Worm (Caenorhabditis elegans): ENCODE results near the gene mrps-18.C.

mrps-18.C gene

ce11 chrII:6752027-6752426, 16.0 kb downstream of the mrps-18.C start, which contains the start of gene F41G3.19:
Gene F41G3.19, minus strand, starts transcription at chrII:6752127.
- TF ChIP-seq hnd-1 (tag; optimal IDR thresholded peaks at IDR 0.05) (no peak), tbx-11 (GFP tag; IDR thresholded peaks at IDR 0.05) (no peak), tbx-37 (GFP tag; conservative IDR thresholded peaks at IDR 0.05) (no peak), ceh-36 (tag; optimal IDR thresholded peaks at IDR 0.05) (no peak), aly-1 (tag; optimal IDR thresholded peaks at IDR 0.05) (no peak), scrt-1 (GFP tag; IDR thresholded peaks at IDR 0.05) (no peak)

- TF ChIP-seq ama-1 (optimal IDR thresholded peaks at IDR 0.05) (no peak), aly-1 (tag; optimal IDR thresholded peaks at IDR 0.05) (no peak), hnd-1 (tag; optimal IDR thresholded peaks at IDR 0.05) (no peak), ceh-13 (GFP tag; optimal IDR thresholded peaks at IDR 0.05) (no peak), hmbx-1 (tag; optimal IDR thresholded peaks at IDR 0.05) (no peak), ets-7 (tag; optimal IDR thresholded peaks at IDR 0.05) (no peak), hmg-4 (GFP tag; optimal IDR thresholded peaks at IDR 0.05) (no peak), tra-4 (tag; optimal IDR thresholded peaks at IDR 0.05) (no peak)
These were observed 16.8 kb downstream of the mrps-18.C start, which contains the start of gene F41G3.21 for ce11 chrII:6752850-6753249. Gene F41G3.21, minus strand, starts transcription at chrII:6752950.

ce11 chrII:6754671-6755224, 18.7 kb downstream of the mrps-18.C start, which contains the start of the genes srx-95 and fis-1:
Gene srx-95, minus strand, starts transcription at chrII:6754771.
Gene fis-1, plus strand, starts transcription at chrII:6755174.
- TF ChIP-seq sea-1 (GFP tag; conservative IDR thresholded peaks at IDR 0.05), result no peak
- no peak for TF ChIP-seq hnd-1 (tag; optimal IDR thresholded peaks at IDR 0.05)
- no peak for TF ChIP-seq ceh-13 (GFP tag; optimal IDR thresholded peaks at IDR 0.05)
- no peak for TF ChIP-seq tra-4 (tag; optimal IDR thresholded peaks at IDR 0.05)
- no peak for TF ChIP-seq hmbx-1 (tag; optimal IDR thresholded peaks at IDR 0.05)
- no peak for TF ChIP-seq tbx-11 (GFP tag; IDR thresholded peaks at IDR 0.05)
- no peak for TF ChIP-seq hmg-4 (GFP tag; optimal IDR thresholded peaks at IDR 0.05)
- no peak for TF ChIP-seq aly-1 (tag; optimal IDR thresholded peaks at IDR 0.05)
- TF ChIP-seq F13C5.2 (tag; optimal IDR thresholded peaks at IDR 0.05), result no peak
- no peak for TF ChIP-seq ceh-36 (tag; optimal IDR thresholded peaks at IDR 0.05)
- TF ChIP-seq tbx-37 (GFP tag; conservative IDR thresholded peaks at IDR 0.05), result no peak
- TF ChIP-seq scrt-1 (GFP tag; IDR thresholded peaks at IDR 0.05), result no peak
- no peak for TF ChIP-seq B0310.2 (tag; optimal IDR thresholded peaks at IDR 0.05)
- TF ChIP-seq flt-1 (GFP tag; IDR thresholded peaks at IDR 0.05), result no peak
- TF ChIP-seq pes-1 (GFP tag; IDR thresholded peaks at IDR 0.05), result no peak
- no peak for TF ChIP-seq ama-1 (optimal IDR thresholded peaks at IDR 0.05)
- TF ChIP-seq ets-7 (tag; optimal IDR thresholded peaks at IDR 0.05), result no peak

- TF ChIP-seq ceh-36 (tag; optimal IDR thresholded peaks at IDR 0.05), result no peak
- no peak for TF ChIP-seq aly-1 (tag; optimal IDR thresholded peaks at IDR 0.05)
- no peak for TF ChIP-seq hnd-1 (tag; optimal IDR thresholded peaks at IDR 0.05)
- no peak for TF ChIP-seq tra-4 (tag; optimal IDR thresholded peaks at IDR 0.05)
- TF ChIP-seq ets-7 (tag; optimal IDR thresholded peaks at IDR 0.05), result no peak
- no peak for TF ChIP-seq hmg-4 (GFP tag; optimal IDR thresholded peaks at IDR 0.05)
- TF ChIP-seq sea-1 (GFP tag; conservative IDR thresholded peaks at IDR 0.05), result no peak
- TF ChIP-seq hmbx-1 (tag; optimal IDR thresholded peaks at IDR 0.05), result no peak
These were observed 20.2 kb downstream of the mrps-18.C start, which contains the start of gene F41G3.3 for ce11 chrII:6756232-6756631. Gene F41G3.3, plus strand, starts transcription at chrII:6756532.

DNA sequence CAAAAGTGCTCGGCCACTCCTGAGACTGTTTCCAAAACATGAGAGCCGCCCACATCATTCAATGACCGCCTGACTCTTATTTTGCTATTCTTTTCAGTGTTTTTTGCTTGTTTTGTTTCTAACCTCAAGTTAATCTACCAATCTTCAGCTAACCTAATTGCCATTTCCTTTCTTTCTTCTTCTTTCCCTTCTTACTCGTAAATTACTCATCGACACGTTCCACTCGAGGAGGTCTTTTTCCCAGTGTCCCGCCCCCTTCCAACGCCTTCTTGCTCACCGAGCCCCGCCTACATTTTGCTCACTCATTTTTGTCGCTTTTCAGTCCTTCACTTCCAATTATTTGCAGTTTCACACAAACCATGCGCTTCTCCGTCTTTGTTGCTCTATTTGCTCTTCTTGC, 28.7 kb downstream of the mrps-18.C start, which contains the start of gene nlp-50:
Gene nlp-50, plus strand, starts transcription at position 301 of the 400 bp plus-strand sequence.
- TF ChIP-seq hnd-1 (tag; optimal IDR thresholded peaks at IDR 0.05), result no peak
- TF ChIP-seq tbx-37 (GFP tag; conservative IDR thresholded peaks at IDR 0.05), result no peak
- no peak for TF ChIP-seq tbx-11 (GFP tag; IDR thresholded peaks at IDR 0.05)
- TF ChIP-seq ceh-36 (tag; optimal IDR thresholded peaks at IDR 0.05), result no peak
- no peak for TF ChIP-seq flt-1 (GFP tag; IDR thresholded peaks at IDR 0.05)
- no peak for TF ChIP-seq scrt-1 (GFP tag; IDR thresholded peaks at IDR 0.05)
- TF ChIP-seq ama-1 (optimal IDR thresholded peaks at IDR 0.05), result no peak
- no peak for TF ChIP-seq hmbx-1 (tag; optimal IDR thresholded peaks at IDR 0.05)
- no peak for TF ChIP-seq pes-1 (GFP tag; IDR thresholded peaks at IDR 0.05)
- TF ChIP-seq F13C5.2 (tag; optimal IDR thresholded peaks at IDR 0.05), result no peak
- TF ChIP-seq tra-4 (tag; optimal IDR thresholded peaks at IDR 0.05), result no peak

DNA sequence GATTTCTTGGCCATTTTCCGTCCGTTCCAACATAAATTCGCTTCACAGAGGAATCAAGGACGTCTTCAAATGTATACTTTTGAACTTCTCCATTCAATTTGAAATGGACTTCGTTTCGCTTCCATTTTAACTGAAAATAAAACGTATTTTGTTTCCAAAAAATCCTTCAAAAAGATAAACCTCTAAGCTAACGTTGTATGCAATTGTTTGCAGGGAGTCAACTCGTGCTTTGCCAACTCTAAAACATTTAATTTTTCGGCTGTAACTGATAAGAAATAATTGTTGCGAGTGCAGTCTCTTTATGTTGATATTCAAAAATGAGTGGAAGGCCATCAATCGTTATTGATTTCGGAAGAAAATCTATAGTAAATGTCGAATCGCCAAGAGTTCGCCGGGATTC, 32.0 kb downstream of the mrps-18.C start, which contains the start of gene F41G3.18:
Gene F41G3.18, plus strand, starts transcription at position 301 of the 400 bp plus-strand sequence.
- no peak for TF ChIP-seq ceh-13 (GFP tag; optimal IDR thresholded peaks at IDR 0.05)
- no peak for TF ChIP-seq ceh-36 (tag; optimal IDR thresholded peaks at IDR 0.05)
- no peak for TF ChIP-seq tbx-37 (GFP tag; conservative IDR thresholded peaks at IDR 0.05)
- no peak for TF ChIP-seq B0310.2 (tag; optimal IDR thresholded peaks at IDR 0.05)
- TF ChIP-seq tbx-11 (GFP tag; IDR thresholded peaks at IDR 0.05), result no peak
- TF ChIP-seq tra-4 (tag; optimal IDR thresholded peaks at IDR 0.05), result no peak
- TF ChIP-seq hmg-4 (GFP tag; optimal IDR thresholded peaks at IDR 0.05), result no peak
- TF ChIP-seq sea-1 (GFP tag; conservative IDR thresholded peaks at IDR 0.05), result no peak
- TF ChIP-seq F13C5.2 (tag; optimal IDR thresholded peaks at IDR 0.05), result no peak
- no peak for TF ChIP-seq flt-1 (GFP tag; IDR thresholded peaks at IDR 0.05)
- no peak for TF ChIP-seq scrt-1 (GFP tag; IDR thresholded peaks at IDR 0.05)
- no peak for TF ChIP-seq ets-7 (tag; optimal IDR thresholded peaks at IDR 0.05)
- no peak for TF ChIP-seq hnd-1 (tag; optimal IDR thresholded peaks at IDR 0.05)
- TF ChIP-seq ama-1 (optimal IDR thresholded peaks at IDR 0.05), result no peak
- no peak for TF ChIP-seq pes-1 (GFP tag; IDR thresholded peaks at IDR 0.05)
- no peak for TF ChIP-seq aly-1 (tag; optimal IDR thresholded peaks at IDR 0.05)
- TF ChIP-seq hmbx-1 (tag; optimal IDR thresholded peaks at IDR 0.05), result no peak

DNA sequence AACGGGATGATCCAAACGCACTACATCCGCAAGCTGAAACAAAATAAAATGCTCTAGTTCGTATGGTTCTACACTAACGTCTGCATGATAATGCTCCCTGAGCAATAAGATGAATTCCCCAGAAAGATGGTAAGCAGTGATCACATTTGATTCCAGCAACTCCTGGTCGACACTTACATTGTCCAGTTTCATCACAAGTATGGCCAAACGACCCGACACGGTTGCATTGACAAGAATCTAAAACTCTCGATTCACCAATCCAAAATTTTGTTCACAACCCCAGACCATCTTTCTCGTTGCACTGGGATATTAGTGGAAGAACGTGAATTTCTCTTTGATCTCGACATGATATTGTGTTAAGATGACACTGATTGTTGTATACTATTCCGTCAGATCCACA, 34.0 kb downstream of the mrps-18.C start:
- TF ChIP-seq scrt-1 (GFP tag; IDR thresholded peaks at IDR 0.05), result 0 out of 2 replicates have a peak, but pooled peaks have one; percentile 40
- no peak for TF ChIP-seq aly-1 (tag; optimal IDR thresholded peaks at IDR 0.05)

DNA sequence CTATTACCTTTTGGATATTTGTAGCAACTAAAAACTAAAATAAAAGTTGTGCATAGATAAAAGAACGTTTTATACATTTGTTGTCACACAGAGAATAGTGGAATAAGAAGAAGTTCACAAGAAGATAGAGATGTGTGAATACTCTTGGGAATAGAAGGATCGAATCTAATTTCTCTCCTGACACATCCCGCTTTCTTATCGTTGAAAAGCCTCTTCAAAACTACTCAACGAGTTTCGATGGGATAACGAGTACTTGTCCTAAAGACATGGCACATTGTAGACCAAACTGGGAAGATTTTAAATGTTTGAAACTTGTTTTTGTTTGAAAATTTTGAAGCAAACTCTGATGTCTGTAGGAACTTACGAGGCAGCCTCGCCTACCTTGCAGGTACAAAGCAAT, 36.5 kb downstream of the mrps-18.C start:
- no peak for TF ChIP-seq ceh-36 (tag; optimal IDR thresholded peaks at IDR 0.05)
- TF ChIP-seq scrt-1 (GFP tag; IDR thresholded peaks at IDR 0.05), result no peak
- TF ChIP-seq ceh-13 (GFP tag; optimal IDR thresholded peaks at IDR 0.05), result no peak
- TF ChIP-seq hmbx-1 (tag; optimal IDR thresholded peaks at IDR 0.05), result no peak
- TF ChIP-seq ama-1 (optimal IDR thresholded peaks at IDR 0.05), result no peak
- TF ChIP-seq hmg-4 (GFP tag; optimal IDR thresholded peaks at IDR 0.05), result no peak
- TF ChIP-seq F13C5.2 (tag; optimal IDR thresholded peaks at IDR 0.05), result no peak
- TF ChIP-seq flt-1 (GFP tag; IDR thresholded peaks at IDR 0.05), result no peak
- no peak for TF ChIP-seq B0310.2 (tag; optimal IDR thresholded peaks at IDR 0.05)
- TF ChIP-seq hnd-1 (tag; optimal IDR thresholded peaks at IDR 0.05), result no peak
- TF ChIP-seq tbx-37 (GFP tag; conservative IDR thresholded peaks at IDR 0.05), result no peak
- no peak for TF ChIP-seq sea-1 (GFP tag; conservative IDR thresholded peaks at IDR 0.05)
- TF ChIP-seq tra-4 (tag; optimal IDR thresholded peaks at IDR 0.05), result no peak
- no peak for TF ChIP-seq pes-1 (GFP tag; IDR thresholded peaks at IDR 0.05)
- TF ChIP-seq tbx-11 (GFP tag; IDR thresholded peaks at IDR 0.05), result no peak
- TF ChIP-seq aly-1 (tag; optimal IDR thresholded peaks at IDR 0.05), result no peak
- TF ChIP-seq ets-7 (tag; optimal IDR thresholded peaks at IDR 0.05), result no peak

Data from whole organism, early embryonic.